Fruit fly (Drosophila melanogaster) whole organism, prepupa: ENCODE results near the gene CG17778.
A peak's percentile ranks its signal among the peaks of the same experiment; 100 is the strongest.

ENCODE experiments used
- Blimp-1 ChIP-seq: fragments of 200-800 bp; sonication (Bioruptor generic); optimal IDR thresholded peaks from 3 replicates; lab custom pipeline; 2017; ENCODE audit warnings: missing biosample characterization, missing genetic modification characterization, mild to moderate bottlenecking, moderate library complexity, missing genetic modification reagents
- CG10669 ChIP-seq: fragments of 200-800 bp; sonication (Bioruptor generic); optimal IDR thresholded peaks from 3 replicates; lab custom pipeline; 2018; ENCODE audit warnings: missing biosample characterization, mild to moderate bottlenecking, missing genetic modification characterization, moderate library complexity
- CG11762 ChIP-seq: fragments of 200-800 bp; sonication (Bioruptor generic); optimal IDR thresholded peaks from 3 replicates; lab custom pipeline; 2016; ENCODE audit warnings: missing biosample characterization, missing genetic modification characterization; ENCODE audit not compliant: insufficient read depth
- CG11902 ChIP-seq: fragments of 200-800 bp; sonication (Bioruptor generic); optimal IDR thresholded peaks from 3 replicates; lab custom pipeline; 2016; ENCODE audit warnings: missing biosample characterization, missing genetic modification characterization
- CG15336 ChIP-seq: fragments of 200-800 bp; sonication (Bioruptor generic); IDR thresholded peaks from 2 replicates; pipeline ENCODE4 v1.3.6; 2022; ENCODE audit warnings: missing biosample characterization, missing genetic modification characterization
- CG1621 ChIP-seq: fragments of 200-800 bp; sonication (Bioruptor generic); optimal IDR thresholded peaks from 3 replicates; lab custom pipeline; 2018; ENCODE audit warnings: missing biosample characterization, mild to moderate bottlenecking, missing genetic modification characterization
- CG16779 ChIP-seq: fragments of 200-800 bp; sonication (Bioruptor generic); optimal IDR thresholded peaks from 3 replicates; lab custom pipeline; 2017; ENCODE audit warnings: missing biosample characterization, mild to moderate bottlenecking, missing genetic modification characterization
- CG3032 ChIP-seq: fragments of 200-800 bp; optimal IDR thresholded peaks from 2 replicates; lab custom pipeline; 2019; ENCODE audit warnings: missing biosample characterization, mild to moderate bottlenecking, missing genetic modification characterization, moderate library complexity
- CG31627 ChIP-seq: fragments of 200-800 bp; sonication (Bioruptor generic); optimal IDR thresholded peaks from 3 replicates; lab custom pipeline; 2016; ENCODE audit warnings: missing biosample characterization, missing genetic modification characterization
- CG32006 ChIP-seq: fragments of 200-800 bp; sonication (Bioruptor generic); optimal IDR thresholded peaks from 3 replicates; lab custom pipeline; 2017; ENCODE audit warnings: missing biosample characterization, mild to moderate bottlenecking, missing genetic modification characterization
- CG34406 ChIP-seq: fragments of 200-800 bp; sonication (Bioruptor generic); optimal IDR thresholded peaks from 3 replicates; lab custom pipeline; 2016; ENCODE audit warnings: missing biosample characterization, missing genetic modification characterization
- CG3919 ChIP-seq: fragments of 200-800 bp; sonication (Bioruptor generic); optimal IDR thresholded peaks from 3 replicates; lab custom pipeline; 2016; ENCODE audit warnings: missing biosample characterization, missing genetic modification characterization
- CG4318 ChIP-seq: fragments of 200-800 bp; sonication (Bioruptor generic); optimal IDR thresholded peaks from 3 replicates; lab custom pipeline; 2017; ENCODE audit warnings: missing biosample characterization, mild to moderate bottlenecking, missing genetic modification characterization
- CG6163 ChIP-seq: fragments of 200-800 bp; sonication (Bioruptor generic); IDR thresholded peaks from 3 replicates; pipeline ENCODE4 v1.3.6; 2022; ENCODE audit warnings: missing biosample characterization, missing genetic modification characterization
- CG6792 ChIP-seq: fragments of 200-800 bp; sonication (Bioruptor generic); optimal IDR thresholded peaks from 3 replicates; lab custom pipeline; 2016; ENCODE audit warnings: missing biosample characterization, missing genetic modification characterization
- CG6808 ChIP-seq: fragments of 200-800 bp; sonication (Bioruptor generic); optimal IDR thresholded peaks from 3 replicates; lab custom pipeline; 2017; ENCODE audit warnings: missing biosample characterization, missing genetic modification characterization, mild to moderate bottlenecking, moderate library complexity, missing genetic modification reagents
- CG6854 ChIP-seq: fragments of 200-800 bp; sonication (Bioruptor generic); optimal IDR thresholded peaks from 2 replicates; lab custom pipeline; 2017; ENCODE audit warnings: missing biosample characterization, mild to moderate bottlenecking, missing genetic modification characterization
- CG7368 ChIP-seq: fragments of 200-800 bp; sonication (Bioruptor generic); optimal IDR thresholded peaks from 3 replicates; lab custom pipeline; 2016; ENCODE audit warnings: missing biosample characterization, missing genetic modification characterization
- CG8119 ChIP-seq: fragments of 200-800 bp; sonication (Bioruptor generic); IDR thresholded peaks from 3 replicates; pipeline ENCODE4 v1.3.6; 2022; ENCODE audit warnings: missing biosample characterization, missing genetic modification characterization
- CG8319 ChIP-seq: fragments of 200-800 bp; sonication (Bioruptor generic); optimal IDR thresholded peaks from 3 replicates; lab custom pipeline; 2016; ENCODE audit warnings: missing biosample characterization, missing genetic modification characterization
- CG8632 ChIP-seq: fragments of 200-800 bp; sonication (Bioruptor generic); optimal IDR thresholded peaks from 3 replicates; lab custom pipeline; 2016; ENCODE audit warnings: missing biosample characterization, missing genetic modification characterization
- CG9139 ChIP-seq: fragments of 200-800 bp; sonication (Bioruptor generic); optimal IDR thresholded peaks from 3 replicates; lab custom pipeline; 2017; ENCODE audit warnings: missing biosample characterization, mild to moderate bottlenecking, missing genetic modification characterization
- Eip75B ChIP-seq: fragments of 200-800 bp; sonication (Bioruptor generic); optimal IDR thresholded peaks from 3 replicates; lab custom pipeline; 2016; ENCODE audit warnings: missing biosample characterization, missing genetic modification characterization
- Eip93F ChIP-seq: fragments of 200-800 bp; sonication (Bioruptor generic); optimal IDR thresholded peaks from 2 replicates; lab custom pipeline; 2016; ENCODE audit warnings: missing biosample characterization, mild to moderate bottlenecking, missing genetic modification characterization
- Ets21C ChIP-seq: fragments of 200-800 bp; sonication (Bioruptor generic); optimal IDR thresholded peaks from 3 replicates; lab custom pipeline; 2016; ENCODE audit warnings: missing biosample characterization, missing genetic modification characterization
- Ets96B ChIP-seq: fragments of 200-800 bp; optimal IDR thresholded peaks from 2 replicates; lab custom pipeline; 2019; ENCODE audit warnings: missing biosample characterization, mild to moderate bottlenecking, missing genetic modification characterization, moderate library complexity
- Gug ChIP-seq: fragments of 200-800 bp; sonication (Bioruptor generic); IDR thresholded peaks from 2 replicates; pipeline ENCODE4 v1.3.6; 2022; ENCODE audit warnings: missing biosample characterization, missing genetic modification characterization
- Hr38 ChIP-seq: sonication (Bioruptor generic); optimal IDR thresholded peaks from 2 replicates; lab custom pipeline; 2016; ENCODE audit warnings: missing biosample characterization, missing genetic modification characterization
- Hr4 ChIP-seq: fragments of 200-800 bp; sonication (Bioruptor generic); optimal IDR thresholded peaks from 3 replicates; lab custom pipeline; 2016; ENCODE audit warnings: missing biosample characterization, missing genetic modification characterization
- Lpt ChIP-seq: fragments of 200-800 bp; sonication (Bioruptor generic); optimal IDR thresholded peaks from 3 replicates; lab custom pipeline; 2016; ENCODE audit warnings: missing biosample characterization, missing genetic modification characterization
- OdsH ChIP-seq: fragments of 200-800 bp; sonication (Bioruptor generic); optimal IDR thresholded peaks from 3 replicates; lab custom pipeline; 2016; ENCODE audit warnings: missing biosample characterization, missing genetic modification characterization
- Smox ChIP-seq: fragments of 200-800 bp; sonication (Bioruptor generic); optimal IDR thresholded peaks from 3 replicates; lab custom pipeline; 2016; ENCODE audit warnings: missing biosample characterization, missing genetic modification characterization
- Sox102F ChIP-seq: fragments of 200-800 bp; sonication (Bioruptor generic); optimal IDR thresholded peaks from 2 replicates; lab custom pipeline; 2016; ENCODE audit warnings: missing biosample characterization, mild to moderate bottlenecking, missing genetic modification characterization
- Sox14 ChIP-seq: fragments of 200-800 bp; sonication (Bioruptor generic); optimal IDR thresholded peaks from 3 replicates; lab custom pipeline; 2016; ENCODE audit warnings: missing biosample characterization, missing genetic modification characterization
- Sox15 ChIP-seq: fragments of 200-800 bp; sonication (Bioruptor generic); optimal IDR thresholded peaks from 3 replicates; lab custom pipeline; 2016; ENCODE audit warnings: missing biosample characterization, missing genetic modification characterization
- acj6 ChIP-seq: fragments of 200-800 bp; sonication (Bioruptor generic); optimal IDR thresholded peaks from 3 replicates; lab custom pipeline; 2016; ENCODE audit warnings: missing biosample characterization, missing genetic modification characterization
- dsx ChIP-seq: fragments of 200-800 bp; optimal IDR thresholded peaks from 3 replicates; lab custom pipeline; 2019; ENCODE audit warnings: missing biosample characterization, mild to moderate bottlenecking, missing genetic modification characterization, moderate library complexity; ENCODE audit not compliant: poor library complexity, severe bottlenecking
- eg ChIP-seq: fragments of 200-800 bp; sonication (Bioruptor generic); IDR thresholded peaks from 3 replicates; pipeline ENCODE4 v1.3.6; 2022; ENCODE audit warnings: missing biosample characterization, missing genetic modification characterization
- esn ChIP-seq: fragments of 200-800 bp; sonication (Bioruptor generic); optimal IDR thresholded peaks from 2 replicates; lab custom pipeline; 2016; ENCODE audit warnings: missing biosample characterization, mild to moderate bottlenecking, missing genetic modification characterization, moderate library complexity
- fd59A ChIP-seq: fragments of 200-800 bp; sonication (Bioruptor generic); optimal IDR thresholded peaks from 2 replicates; lab custom pipeline; 2017; ENCODE audit warnings: missing biosample characterization, mild to moderate bottlenecking, missing genetic modification characterization, missing genetic modification reagents
- fd85E ChIP-seq: fragments of 200-800 bp; sonication (Bioruptor generic); optimal IDR thresholded peaks from 3 replicates; lab custom pipeline; 2016; ENCODE audit warnings: missing biosample characterization, missing genetic modification characterization
- fkh ChIP-seq: fragments of 200-800 bp; sonication (Bioruptor generic); optimal IDR thresholded peaks from 3 replicates; lab custom pipeline; 2017; ENCODE audit warnings: missing biosample characterization, mild to moderate bottlenecking, missing genetic modification characterization, moderate library complexity
- net ChIP-seq: fragments of 200-800 bp; sonication (Bioruptor generic); optimal IDR thresholded peaks from 3 replicates; lab custom pipeline; 2016; ENCODE audit warnings: missing biosample characterization, missing genetic modification characterization
- salr ChIP-seq, 2 experiments: fragments of 200-800 bp; sonication (Bioruptor generic); optimal IDR thresholded peaks; 3 replicates each; lab custom pipeline; 2016 to 2018; ENCODE audit warnings: missing biosample characterization in 2 of 2, missing genetic modification characterization in 2 of 2, mild to moderate bottlenecking in 1 of 2
- spab ChIP-seq: fragments of 200-800 bp; sonication (Bioruptor generic); optimal IDR thresholded peaks from 2 replicates; lab custom pipeline; 2017; ENCODE audit warnings: missing biosample characterization, mild to moderate bottlenecking, missing genetic modification characterization, missing genetic modification reagents
- ss ChIP-seq, 2 experiments: fragments of 200-800 bp; sonication (Bioruptor generic); optimal IDR thresholded peaks; 2 replicates in 1 of 2; 3 replicates in 1 of 2; lab custom pipeline; 2017 to 2018; ENCODE audit warnings: mild to moderate bottlenecking in 2 of 2, missing biosample characterization in 2 of 2, missing genetic modification characterization in 2 of 2, moderate library complexity in 1 of 2
- svp ChIP-seq: fragments of 200-800 bp; sonication (Bioruptor generic); peaks from one replicate; lab custom pipeline; 2016; ENCODE audit warnings: missing biosample characterization, missing genetic modification characterization
- vri ChIP-seq: fragments of 200-800 bp; sonication (Bioruptor generic); optimal IDR thresholded peaks from 3 replicates; lab custom pipeline; 2016; ENCODE audit warnings: missing biosample characterization, mild to moderate bottlenecking, missing genetic modification characterization

The CG17778 gene

DNA sequence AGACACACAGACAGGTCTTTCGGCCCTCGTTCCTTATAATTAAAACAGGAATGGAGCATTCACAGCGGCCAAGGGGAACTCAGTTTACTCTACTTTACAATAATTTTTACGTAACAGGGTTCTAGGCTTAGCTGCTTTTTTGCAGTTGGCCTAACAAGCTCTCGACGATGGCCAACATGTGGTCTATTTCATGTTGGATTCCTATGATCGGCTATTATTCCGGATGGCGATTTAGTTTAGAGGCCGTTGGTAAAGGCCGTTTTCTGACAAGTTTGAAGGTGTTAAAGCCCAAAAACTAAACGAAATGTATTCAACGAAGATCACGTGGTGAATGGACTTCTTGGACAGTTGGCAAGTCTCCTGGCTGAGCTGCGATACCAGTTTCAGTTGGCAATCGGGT is 48.4 kb upstream of the CG17778 start (continued):
- TF ChIP-seq Eip75B (GFP tag; lab: Kevin White, UChicago) (no peak), fd59A (peak; percentile 23), CG9139 (GFP tag; lab: Kevin White, UChicago) (no peak), fd85E (GFP tag; lab: Kevin White, UChicago) (no peak), CG3919 (GFP tag; lab: Kevin White, UChicago) (peak; percentile 9), Sox14 (GFP tag; lab: Kevin White, UChicago) (peak; percentile 13), Sox102F (GFP tag; lab: Kevin White, UChicago) (peak; percentile 42), Sox15 (GFP tag; lab: Kevin White, UChicago) (peak; percentile 6), acj6 (GFP tag; lab: Kevin White, UChicago) (peak; percentile 37), eg (GFP tag; lab: Robert Waterston, UW) (no peak), CG6163 (no peak), CG32006 (GFP tag; lab: Kevin White, UChicago) (no peak), net (GFP tag; lab: Kevin White, UChicago) (no peak), CG8319 (GFP tag; lab: Kevin White, UChicago) (no peak), Hr4 (GFP tag; lab: Kevin White, UChicago) (no peak)

DNA sequence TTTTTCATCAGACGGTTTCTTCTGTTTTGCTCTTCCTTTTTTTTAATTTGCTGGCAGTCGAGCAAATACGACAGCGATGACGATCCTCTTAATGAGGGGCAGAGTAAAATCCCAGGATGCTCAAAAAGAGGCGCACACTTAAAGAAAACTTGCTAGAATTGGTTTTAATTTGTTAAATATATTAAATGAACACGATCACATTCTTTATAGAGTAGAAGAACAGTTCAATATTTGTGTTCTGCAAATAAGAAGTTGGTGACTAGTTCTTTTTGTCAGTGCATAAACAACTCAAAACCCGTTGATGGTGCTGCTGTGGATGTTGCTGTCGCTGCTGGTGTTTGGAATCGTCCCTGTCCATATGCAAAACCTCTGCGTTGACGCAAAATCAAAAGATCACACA is 46.1 kb upstream of the CG17778 start:
- TF ChIP-seq Smox (GFP tag; lab: Kevin White, UChicago) (peak; percentile 80), fd85E (GFP tag; lab: Kevin White, UChicago) (no peak), CG6792 (GFP tag; lab: Kevin White, UChicago) (peak; percentile 68), Eip75B (GFP tag; lab: Kevin White, UChicago) (peak; percentile 70), salr (GFP tag; optimal IDR thresholded peaks at IDR 0.05; lab: Kevin White, UChicago) (peak; percentile 39 to 40), Blimp-1 (GFP tag; lab: Kevin White, UChicago) (peak; percentile 33), OdsH (peak; percentile 65), CG34406 (GFP tag; lab: Kevin White, UChicago) (peak; percentile 67), Sox14 (GFP tag; lab: Kevin White, UChicago) (peak; percentile 73), vri (GFP tag; lab: Kevin White, UChicago) (peak; percentile 77), CG6808 (peak; percentile 59), CG1621 (peak; percentile 44), CG10669 (GFP tag; lab: Kevin White, UChicago) (peak; percentile 74), Ets21C (GFP tag; lab: Kevin White, UChicago) (peak; percentile 61), CG15336 (GFP tag; lab: Robert Waterston, UW) (peak; percentile 33; the same call in 1 of the 2 replicates), CG8119 (GFP tag; lab: Robert Waterston, UW) (peak; percentile 63), Eip93F (GFP tag; lab: Kevin White, UChicago) (peak; percentile 26), CG7368 (GFP tag; lab: Kevin White, UChicago) (peak; percentile 43), CG3032 (tag; lab: Kevin White, UChicago) (peak; percentile 63), CG31627 (GFP tag; lab: Kevin White, UChicago) (peak; percentile 77), Lpt (no peak), Sox102F (GFP tag; lab: Kevin White, UChicago) (peak; percentile 82), svp (GFP tag; lab: Kevin White, UChicago) (peak; percentile 90), CG8632 (peak; percentile 65), fkh (no peak), Hr38 (GFP tag; lab: Kevin White, UChicago) (no peak), CG6163 (peak; percentile 86), dsx (GFP tag; lab: Kevin White, UChicago) (peak; percentile 73), net (GFP tag; lab: Kevin White, UChicago) (peak; percentile 23), Ets96B (tag; lab: Kevin White, UChicago) (peak; percentile 70), CG4318 (GFP tag; lab: Kevin White, UChicago) (no peak), Sox15 (GFP tag; lab: Kevin White, UChicago) (peak; percentile 24), CG8319 (GFP tag; lab: Kevin White, UChicago) (peak; percentile 53), CG11902 (GFP tag; lab: Kevin White, UChicago) (peak; percentile 34), CG16779 (tag; lab: Kevin White, UChicago) (no peak), Gug (GFP tag; lab: Robert Waterston, UW) (no peak), CG6854 (no peak), esn (GFP tag; lab: Kevin White, UChicago) (peak; percentile 83), ss (GFP tag; optimal IDR thresholded peaks at IDR 0.05; lab: Kevin White, UChicago) (peak; percentile 37 to 49), spab (GFP tag; lab: Kevin White, UChicago) (peak; percentile 60), CG11762 (GFP tag; lab: Kevin White, UChicago) (peak; percentile 65), eg (GFP tag; lab: Robert Waterston, UW) (0 out of 3 replicates have a peak, but pooled peaks have one; percentile 40)
